Fruit fly (Drosophila melanogaster) whole organism, pupa: ENCODE measurements around the gene Fmr1.

ENCODE experiments used
- CG13204 ChIP-seq: fragments of 200-800 bp; sonication (Bioruptor generic); optimal IDR thresholded peaks from 2 replicates; lab custom pipeline; 2018; ENCODE audit warnings: missing biosample characterization, mild to moderate bottlenecking, missing genetic modification characterization, moderate library complexity
- CG14655 ChIP-seq: fragments of 200-800 bp; sonication (Bioruptor generic); optimal IDR thresholded peaks from 3 replicates; lab custom pipeline; 2017; ENCODE audit warnings: mild to moderate bottlenecking, missing biosample characterization, missing genetic modification reagents, missing genetic modification characterization
- CG15710 ChIP-seq: fragments of 200-800 bp; sonication (Bioruptor generic); optimal IDR thresholded peaks from 2 replicates; lab custom pipeline; 2018; ENCODE audit warnings: missing biosample characterization, mild to moderate bottlenecking, missing genetic modification characterization, moderate library complexity
- CG17806 ChIP-seq: fragments of 200-800 bp; sonication (Bioruptor generic); optimal IDR thresholded peaks from 2 replicates; lab custom pipeline; 2018; ENCODE audit warnings: missing biosample characterization, mild to moderate bottlenecking, missing genetic modification characterization, moderate library complexity
- CG34367 ChIP-seq: fragments of 200-800 bp; sonication (Bioruptor generic); optimal IDR thresholded peaks from 2 replicates; lab custom pipeline; 2018; ENCODE audit warnings: missing biosample characterization, mild to moderate bottlenecking, missing genetic modification characterization
- CG4496 ChIP-seq: fragments of 200-800 bp; sonication (Bioruptor generic); IDR thresholded peaks from 3 replicates; pipeline ENCODE4 v1.3.6; 2022; ENCODE audit warnings: missing biosample characterization, missing genetic modification characterization
- CG8301 ChIP-seq: fragments of 200-800 bp; sonication (Bioruptor generic); optimal IDR thresholded peaks from 2 replicates; lab custom pipeline; 2018; ENCODE audit warnings: missing biosample characterization, mild to moderate bottlenecking, missing genetic modification characterization
- D1 ChIP-seq: fragments of 200-800 bp; sonication (Bioruptor generic); optimal IDR thresholded peaks from 2 replicates; lab custom pipeline; 2018; ENCODE audit warnings: missing biosample characterization, mild to moderate bottlenecking, missing genetic modification characterization, moderate library complexity
- EcR ChIP-seq: fragments of 200-800 bp; sonication (Bioruptor generic); optimal IDR thresholded peaks from 3 replicates; lab custom pipeline; 2019; ENCODE audit warnings: missing biosample characterization, missing genetic modification characterization, mild to moderate bottlenecking, moderate library complexity, missing genetic modification reagents
- Ets98B ChIP-seq: fragments of 200-800 bp; sonication (Bioruptor generic); IDR thresholded peaks from 2 replicates; pipeline ENCODE4 v1.3.6; 2022; ENCODE audit warnings: missing biosample characterization, missing genetic modification characterization
- Pif1B ChIP-seq: fragments of 200-800 bp; sonication (Bioruptor generic); optimal IDR thresholded peaks from 3 replicates; lab custom pipeline; 2016; ENCODE audit warnings: missing biosample characterization, missing genetic modification characterization
- gl ChIP-seq: fragments of 200-800 bp; sonication (Bioruptor generic); optimal IDR thresholded peaks from 2 replicates; lab custom pipeline; 2018; ENCODE audit warnings: missing biosample characterization, mild to moderate bottlenecking, missing genetic modification characterization
- rn ChIP-seq: fragments of 200-800 bp; sonication (Bioruptor generic); IDR thresholded peaks from 2 replicates; pipeline ENCODE4 v1.3.6; 2022; ENCODE audit warnings: missing biosample characterization, missing genetic modification characterization

- TF ChIP-seq D1 (tag; lab: Kevin White, UChicago) (no peak), Pif1B (GFP tag; lab: Kevin White, UChicago) (no peak), rn (GFP tag; lab: Robert Waterston, UW) (no peak), Ets98B (GFP tag; lab: Robert Waterston, UW) (no peak), CG17806 (tag; lab: Kevin White, UChicago) (no peak), CG34367 (no peak), CG15710 (tag; lab: Kevin White, UChicago) (no peak), CG14655 (no peak), CG13204 (GFP tag; lab: Kevin White, UChicago) (no peak), EcR (GFP tag; lab: Kevin White, UChicago) (no peak), gl (no peak), CG4496 (GFP tag; lab: Robert Waterston, UW) (no peak), CG8301 (tag; lab: Kevin White, UChicago) (no peak)
Measured at dm6 chr3R:10095052-10095451, 14.9 kb downstream of the Fmr1 start.
